Fruit fly (Drosophila melanogaster) whole organism: ENCODE measurements around the gene Jhbp15.

Experiments used
- CG8478 ChIP-seq: fragments of >200 bp; optimal IDR thresholded peaks from 2 replicates; lab custom pipeline; 2018; ENCODE audit warnings: inconsistent platforms
- Dll ChIP-seq: fragments of >200 bp; optimal IDR thresholded peaks from 2 replicates; lab custom pipeline; 2017
- pan ChIP-seq: fragments of >200 bp; optimal IDR thresholded peaks from 2 replicates; lab custom pipeline; 2017
- psq ChIP-seq: fragments of >200 bp; optimal IDR thresholded peaks from 2 replicates; lab custom pipeline; 2017
- usp ChIP-seq: fragments of >200 bp; optimal IDR thresholded peaks from 2 replicates; lab custom pipeline; 2017; ENCODE audit warnings: missing biosample characterization, missing genetic modification characterization, mixed read lengths

DNA sequence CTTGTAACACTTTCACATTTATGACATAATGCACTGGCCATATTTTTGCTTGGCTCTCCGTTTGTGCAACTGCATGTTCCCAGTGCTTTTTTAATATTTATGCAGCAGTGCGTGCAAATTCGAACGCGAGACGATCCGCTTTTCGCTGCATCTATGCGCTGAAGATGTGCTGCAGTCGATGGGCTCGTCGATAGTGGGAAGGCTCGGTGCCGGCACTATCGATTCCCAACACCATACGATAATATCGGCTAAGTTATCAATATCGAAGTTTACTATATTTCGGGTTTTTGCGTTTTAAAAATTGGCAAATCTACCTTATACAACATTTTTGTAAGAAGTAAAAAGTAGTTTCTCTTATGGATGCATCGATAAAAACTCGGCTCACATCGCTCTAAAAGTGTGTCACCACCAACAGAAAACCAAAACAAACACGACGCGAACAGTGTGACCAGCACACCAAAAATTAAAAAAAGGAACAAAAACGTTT is 46.9 kb upstream of the Jhbp15 start, which contains the start of gene RhoGAP93B:
- TF ChIP-seq usp (GFP tag; lab: Kevin White, UChicago) (no peak), CG8478 (lab: Kevin White, UChicago) (no peak), psq (no peak), Dll (lab: Kevin White, UChicago) (no peak), pan (lab: Kevin White, UChicago) (no peak)
